Worm (Caenorhabditis elegans): ENCODE results near the gene C01G10.14.
"Not testable (repeated sequence)": the region's sequence is repeated elsewhere in the genome, so short reads cannot be mapped to it uniquely, and the experiment has no call there.

Gene C01G10.14

ce11 chrV:15105893-15106598 lies at the start of gene C01G10.14:
Gene C01G10.14 (minus strand): TSS chrV:15105943.
- TF ChIP-seq lin-14 (GFP tag; optimal IDR thresholded peaks at IDR 0.05); ceh-63 (GFP tag; optimal IDR thresholded peaks at IDR 0.05); egl-13 (tag; optimal IDR thresholded peaks at IDR 0.05): not testable (repeated sequence)

- TF ChIP-seq efl-1 (optimal IDR thresholded peaks at IDR 0.05) (no peak), efl-1 (GFP tag; optimal IDR thresholded peaks at IDR 0.05 in 1 of 2) (peak in 1 of 2 experiments; percentile 40), lin-14 (GFP tag; optimal IDR thresholded peaks at IDR 0.05) (no peak), nhr-85 (tag) (no peak), nhr-20 (tag; optimal IDR thresholded peaks at IDR 0.05) (no peak), F16B12.6 (tag; optimal IDR thresholded peaks at IDR 0.05) (no peak), egl-13 (tag; optimal IDR thresholded peaks at IDR 0.05) (no peak)
These were observed 47.5 kb upstream of the C01G10.14 start, which contains the start of gene srh-55 for ce11 chrV:15153277-15153676. Gene srh-55 (plus strand): TSS chrV:15153577.

- TF ChIP-seq nhr-85 (tag) = no peak
- no peak for TF ChIP-seq efl-1 (optimal IDR thresholded peaks at IDR 0.05)
- peak in 1 of 2 experiments; percentile 72 for TF ChIP-seq efl-1 (GFP tag; optimal IDR thresholded peaks at IDR 0.05 in 1 of 2)
These were observed 46.3 kb upstream of the C01G10.14 start for ce11 chrV:15152010-15152409.

ce11 chrV:15150661-15151060 lies 44.9 kb upstream of the C01G10.14 start, which contains the start of gene T09F5.2:
Gene T09F5.2 (plus strand): TSS chrV:15150961.
- TF ChIP-seq sox-4 (tag; optimal IDR thresholded peaks at IDR 0.05) (no peak), hlh-4 (tag; optimal IDR thresholded peaks at IDR 0.05) (no peak), xbp-1 (tag; optimal IDR thresholded peaks at IDR 0.05) (no peak), nhr-12 (tag; optimal IDR thresholded peaks at IDR 0.05) (no peak), isw-1 (GFP tag; IDR thresholded peaks at IDR 0.05) (no peak), ceh-8 (GFP tag; optimal IDR thresholded peaks at IDR 0.05) (no peak), egl-13 (tag; optimal IDR thresholded peaks at IDR 0.05) (no peak), ceh-82 (tag; optimal IDR thresholded peaks at IDR 0.05) (no peak), pqm-1 (tag; optimal IDR thresholded peaks at IDR 0.05) (no peak), tlp-1 (tag; optimal IDR thresholded peaks at IDR 0.05) (no peak), nhr-76 (tag; optimal IDR thresholded peaks at IDR 0.05) (no peak), ces-1 (GFP tag; optimal IDR thresholded peaks at IDR 0.05) (no peak), snu-23 (GFP tag; optimal IDR thresholded peaks at IDR 0.05) (no peak), lin-35 (GFP tag; optimal IDR thresholded peaks at IDR 0.05) (no peak), ceh-63 (GFP tag; optimal IDR thresholded peaks at IDR 0.05) (no peak)

- TF ChIP-seq sptf-1 (tag; optimal IDR thresholded peaks at IDR 0.05) (no peak), nhr-20 (tag; optimal IDR thresholded peaks at IDR 0.05) (no peak), nhr-90 (tag; optimal IDR thresholded peaks at IDR 0.05; ENCODE audit: poor library complexity) (no peak), lin-39 (tag; optimal IDR thresholded peaks at IDR 0.05) (no peak)
These were observed 44.4 kb upstream of the C01G10.14 start for ce11 chrV:15150176-15150575.

ce11 chrV:15148800-15149199 lies 43.1 kb upstream of the C01G10.14 start, which contains the start of gene T09F5.1:
Gene T09F5.1 (plus strand): TSS chrV:15149100.
- no peak for TF ChIP-seq nhr-84 (tag; optimal IDR thresholded peaks at IDR 0.05)
- TF ChIP-seq lin-35 (GFP tag; optimal IDR thresholded peaks at IDR 0.05) = no peak
- TF ChIP-seq sup-37 (GFP tag; optimal IDR thresholded peaks at IDR 0.05) = no peak
- TF ChIP-seq ceh-88 (GFP tag; IDR thresholded peaks at IDR 0.05) = no peak
- no peak for TF ChIP-seq fkh-10 (GFP tag; optimal IDR thresholded peaks at IDR 0.05)
- no peak for TF ChIP-seq hlh-4 (tag; optimal IDR thresholded peaks at IDR 0.05)
- TF ChIP-seq egl-27 (tag; optimal IDR thresholded peaks at IDR 0.05) = no peak
- no peak for TF ChIP-seq aly-2 (tag; optimal IDR thresholded peaks at IDR 0.05)
- TF ChIP-seq efl-1 (optimal IDR thresholded peaks at IDR 0.05) = no peak
- TF ChIP-seq efl-1 (GFP tag; optimal IDR thresholded peaks at IDR 0.05 in 1 of 2) = no peak
- TF ChIP-seq elt-3 (tag; optimal IDR thresholded peaks at IDR 0.05) = no peak
- TF ChIP-seq sox-4 (tag; optimal IDR thresholded peaks at IDR 0.05) = no peak
